Worm (Caenorhabditis elegans) whole organism, young adult: ENCODE data around the gene ugt-19.

Source experiments
- Y53G8AR.9 ChIP-seq: fragments of 200-800 bp; sonication (Bioruptor generic); conservative IDR thresholded peaks from 2 replicates; pipeline ENCODE4 v1.3.6; 2022; ENCODE audit warnings: missing genetic modification reagents, missing genetic modification characterization, missing compliant biosample characterization
- akir-1 ChIP-seq: fragments of 200-800 bp; sonication (Bioruptor generic); optimal IDR thresholded peaks from 2 replicates; lab custom pipeline; 2018; ENCODE audit warnings: mild to moderate bottlenecking, missing genetic modification characterization, moderate library complexity, missing compliant biosample characterization
- ama-1 ChIP-seq, 3 experiments: fragments of 150-350 bp in 1 of 3; sonication (generic microtip) in 2 of 3; optimal IDR thresholded peaks; 2 replicates each; lab custom pipeline; 2014 to 2018; ENCODE audit warnings: missing biosample characterization in 2 of 3, missing genetic modification characterization in 2 of 3, missing genetic modification reagents in 2 of 3
- dpl-1 ChIP-seq: fragments of 150-350 bp; optimal IDR thresholded peaks from 2 replicates; lab custom pipeline; 2014; ENCODE audit warnings: missing biosample characterization, missing genetic modification reagents, missing genetic modification characterization
- efl-1 ChIP-seq: fragments of 150-350 bp; optimal IDR thresholded peaks from 2 replicates; lab custom pipeline; 2014; ENCODE audit warnings: missing biosample characterization, missing genetic modification reagents, missing genetic modification characterization
- egl-18 ChIP-seq: fragments of 200-800 bp; sonication (Bioruptor generic); IDR thresholded peaks from 2 replicates; pipeline ENCODE4 v1.3.6; 2022; ENCODE audit warnings: missing genetic modification reagents, missing genetic modification characterization, missing compliant biosample characterization
- sea-2 ChIP-seq: fragments of 200-800 bp; sonication (Bioruptor generic); IDR thresholded peaks from 2 replicates; pipeline ENCODE4 v1.3.6; 2022; ENCODE audit warnings: missing genetic modification characterization, missing compliant biosample characterization
- snpc-3.4 ChIP-seq: sonication (generic microtip); optimal IDR thresholded peaks from 2 replicates; lab custom pipeline; 2017; ENCODE audit warnings: missing genetic modification characterization, mild to moderate bottlenecking, missing compliant biosample characterization, antibody characterized with exemption, moderate library complexity, missing genotype, missing genetic modification reagents

- no peak for TF ChIP-seq akir-1 (GFP tag; lab: Kevin White, UChicago)
- no peak for TF ChIP-seq ama-1 (optimal IDR thresholded peaks at IDR 0.05; lab: Kevin White, UChicago)
- no peak for TF ChIP-seq ama-1 (GFP tag; optimal IDR thresholded peaks at IDR 0.05; lab: Kevin White, UChicago)
- TF ChIP-seq egl-18 (GFP tag; lab: Robert Waterston, UW), result no peak
- TF ChIP-seq sea-2 (GFP tag; lab: Robert Waterston, UW), result no peak
- TF ChIP-seq Y53G8AR.9, result no peak
- TF ChIP-seq efl-1 (GFP tag; lab: Kevin White, UChicago), result no peak
- no peak for TF ChIP-seq snpc-3.4 (tag; lab: Kevin White, UChicago)
- TF ChIP-seq dpl-1, result no peak
These were observed 3.6 kb downstream of the ugt-19 start, which contains the start of gene cpg-20 for ce11 chrIV:6076128-6076527.
